Fruit fly (Drosophila melanogaster): ENCODE data around the gene Sidpn.

Sidpn gene

dm6 chr2L:19079742-19080141, 52.2 kb downstream of the Sidpn start:
- TF ChIP-seq CG17801 (GFP tag; optimal IDR thresholded peaks at IDR 0.05; ENCODE audit: partially characterized antibody), result no peak

Data from ovary, adult (tissue).